In the genomic region with DNA sequence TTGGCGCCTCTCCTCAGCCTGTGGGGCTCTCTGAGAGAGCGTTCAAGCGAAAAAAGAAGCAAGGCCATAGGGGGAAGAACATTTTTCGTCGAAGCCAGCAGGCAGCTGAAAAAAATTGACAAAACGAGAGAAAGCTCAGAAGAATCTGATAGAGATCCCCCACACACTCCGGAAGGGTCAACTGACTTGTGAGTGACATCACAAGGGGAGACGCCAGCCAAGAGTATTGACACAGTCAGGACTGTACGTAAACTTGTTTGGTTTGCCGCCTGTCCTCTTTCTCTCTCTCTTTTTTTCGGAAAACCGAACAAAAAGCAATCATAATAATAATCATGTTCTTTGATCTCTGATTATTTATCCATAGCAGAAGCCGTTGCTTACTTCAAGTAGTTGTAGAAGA, we compare ENCODE assay signal across 2 worm cellular contexts.
TF ChIP-seq lines count a peak whose summit lies in the region.

No protein-coding gene starts in this region.

TF ChIP-seq in whole organism, L1 larva, 84 proteins besides CTCF, POLR2A, EP300 and RAD21 (continued from another document):
- TF ChIP-seq zag-1 (tag; optimal IDR thresholded peaks at IDR 0.05; lab: Kevin White, UChicago), result no peak
- peak in 1 of 2 experiments; percentile 50 for TF ChIP-seq lin-35 (GFP tag; optimal IDR thresholded peaks at IDR 0.05; lab: Kevin White, UChicago)
- no peak for TF ChIP-seq mab-9 (GFP tag; IDR thresholded peaks at IDR 0.05; lab: Robert Waterston, UW)
- no peak for TF ChIP-seq hpl-2 (GFP tag; optimal IDR thresholded peaks at IDR 0.05; lab: Kevin White, UChicago)
- TF ChIP-seq nhr-76 (tag; optimal IDR thresholded peaks at IDR 0.05; lab: Kevin White, UChicago), result no peak
- TF ChIP-seq sox-4 (tag; optimal IDR thresholded peaks at IDR 0.05; lab: Kevin White, UChicago), result no peak
- peak; percentile 37 for TF ChIP-seq blmp-1 (tag; optimal IDR thresholded peaks at IDR 0.05; lab: Kevin White, UChicago)
- TF ChIP-seq aha-1 (tag; optimal IDR thresholded peaks at IDR 0.05; lab: Kevin White, UChicago), result no peak
- TF ChIP-seq lin-14 (GFP tag; optimal IDR thresholded peaks at IDR 0.05; lab: Kevin White, UChicago), result peak; percentile 50
- no peak for TF ChIP-seq zip-4 (GFP tag; optimal IDR thresholded peaks at IDR 0.05; lab: Kevin White, UChicago)
- TF ChIP-seq tlp-1 (tag; optimal IDR thresholded peaks at IDR 0.05; lab: Kevin White, UChicago), result no peak
- TF ChIP-seq ets-5 (GFP tag; IDR thresholded peaks at IDR 0.05; lab: Robert Waterston, UW), result no peak
- no peak for TF ChIP-seq irx-1 (tag; optimal IDR thresholded peaks at IDR 0.05; lab: Kevin White, UChicago)
- TF ChIP-seq lsy-2 (tag; optimal IDR thresholded peaks at IDR 0.05; lab: Kevin White, UChicago), result peak in 1 of 2 experiments; percentile 27
- TF ChIP-seq nhr-20 (tag; optimal IDR thresholded peaks at IDR 0.05; lab: Kevin White, UChicago), result peak; percentile 27
- no peak for TF ChIP-seq C04F5.9 (tag; optimal IDR thresholded peaks at IDR 0.05; lab: Kevin White, UChicago)
- TF ChIP-seq lin-15B (tag; optimal IDR thresholded peaks at IDR 0.05; lab: Kevin White, UChicago), result no peak
- peak; percentile 24 for TF ChIP-seq nhr-71 (tag; optimal IDR thresholded peaks at IDR 0.05; lab: Kevin White, UChicago)
- TF ChIP-seq jun-1 (tag; optimal IDR thresholded peaks at IDR 0.05; lab: Kevin White, UChicago), result no peak
- TF ChIP-seq nhr-12 (tag; optimal IDR thresholded peaks at IDR 0.05; lab: Kevin White, UChicago), result no peak
- no peak for TF ChIP-seq fkh-8 (tag; optimal IDR thresholded peaks at IDR 0.05; lab: Kevin White, UChicago)
- TF ChIP-seq fos-1 (tag; optimal IDR thresholded peaks at IDR 0.05; lab: Kevin White, UChicago), result no peak
- no peak for TF ChIP-seq nhr-47 (tag; optimal IDR thresholded peaks at IDR 0.05; lab: Kevin White, UChicago)
- no peak for TF ChIP-seq hlh-4 (tag; optimal IDR thresholded peaks at IDR 0.05; lab: Kevin White, UChicago)
- peak in 1 of 3 experiments; percentile 5 for TF ChIP-seq dpl-1 (GFP tag; optimal IDR thresholded peaks at IDR 0.05; lab: Kevin White, UChicago)
- 0 out of 2 replicates have a peak, but pooled peaks have one; percentile 11 for TF ChIP-seq nhr-19 (GFP tag; conservative IDR thresholded peaks at IDR 0.05; lab: Robert Waterston, UW)
- TF ChIP-seq nhr-11 (tag; optimal IDR thresholded peaks at IDR 0.05; lab: Kevin White, UChicago), result no peak
- no peak for TF ChIP-seq F16B12.6 (tag; optimal IDR thresholded peaks at IDR 0.05; lab: Kevin White, UChicago)
- no peak for TF ChIP-seq dsc-1 (tag; optimal IDR thresholded peaks at IDR 0.05; lab: Kevin White, UChicago)
- no peak for TF ChIP-seq fkh-10 (GFP tag; optimal IDR thresholded peaks at IDR 0.05; lab: Kevin White, UChicago)

TF ChIP-seq in whole organism, L4 larva, 104 proteins besides CTCF, POLR2A, EP300 and RAD21 (continued from another document):
- no peak for TF ChIP-seq Y75B8A.6 (GFP tag; IDR thresholded peaks at IDR 0.05; lab: Robert Waterston, UW)
- no peak for TF ChIP-seq F44E2.7 (GFP tag; IDR thresholded peaks at IDR 0.05; lab: Robert Waterston, UW)
- no peak for TF ChIP-seq ztf-11 (tag; optimal IDR thresholded peaks at IDR 0.05; lab: Kevin White, UChicago)
- TF ChIP-seq hmg-1.1 (GFP tag; IDR thresholded peaks at IDR 0.05; lab: Robert Waterston, UW), result no peak
- TF ChIP-seq fkh-10 (GFP tag; optimal IDR thresholded peaks at IDR 0.05; lab: Kevin White, UChicago), result peak; percentile 37
- TF ChIP-seq nhr-77 (tag; optimal IDR thresholded peaks at IDR 0.05; lab: Kevin White, UChicago), result no peak
- TF ChIP-seq unc-39 (tag; optimal IDR thresholded peaks at IDR 0.05; lab: Kevin White, UChicago), result no peak
- TF ChIP-seq lin-39 (tag; optimal IDR thresholded peaks at IDR 0.05; lab: Kevin White, UChicago), result no peak
- TF ChIP-seq dmd-8 (GFP tag; IDR thresholded peaks at IDR 0.05; lab: Robert Waterston, UW), result no peak
- TF ChIP-seq lin-1 (GFP tag; IDR thresholded peaks at IDR 0.05; lab: Robert Waterston, UW), result no peak
- peak; percentile 58 for TF ChIP-seq aha-1 (tag; lab: Kevin White, UChicago)
- peak; percentile 36 for TF ChIP-seq dve-1 (tag; optimal IDR thresholded peaks at IDR 0.05; lab: Kevin White, UChicago; ENCODE audit: insufficient read depth)
- no peak for TF ChIP-seq arid-1 (GFP tag; conservative IDR thresholded peaks at IDR 0.05; lab: Robert Waterston, UW)
- TF ChIP-seq ctbp-1 (GFP tag; IDR thresholded peaks at IDR 0.05; lab: Robert Waterston, UW), result no peak
- no peak for TF ChIP-seq egl-27 (tag; optimal IDR thresholded peaks at IDR 0.05; lab: Kevin White, UChicago)
- TF ChIP-seq saeg-2 (GFP tag; IDR thresholded peaks at IDR 0.05; lab: Robert Waterston, UW), result no peak
- no peak for TF ChIP-seq duxl-1 (tag; optimal IDR thresholded peaks at IDR 0.05; lab: Kevin White, UChicago; ENCODE audit: poor library complexity)
- TF ChIP-seq set-16 (GFP tag; IDR thresholded peaks at IDR 0.05; lab: Robert Waterston, UW), result 0 out of 2 replicates have a peak, but pooled peaks have one; percentile 10
- peak; percentile 24 for TF ChIP-seq mxl-3 (GFP tag; optimal IDR thresholded peaks at IDR 0.05; lab: Kevin White, UChicago)
- no peak for TF ChIP-seq lir-3 (tag; optimal IDR thresholded peaks at IDR 0.05; lab: Kevin White, UChicago)
- no peak for TF ChIP-seq ZK546.5 (tag; optimal IDR thresholded peaks at IDR 0.05; lab: Kevin White, UChicago)
- TF ChIP-seq unc-62 (GFP tag; optimal IDR thresholded peaks at IDR 0.05 in 1 of 2; lab: Kevin White, UChicago), result peak in 1 of 2 experiments; percentile 52
- no peak for TF ChIP-seq unc-62 (tag; optimal IDR thresholded peaks at IDR 0.05; lab: Kevin White, UChicago)
- TF ChIP-seq mdl-1 (tag; optimal IDR thresholded peaks at IDR 0.05; lab: Kevin White, UChicago), result peak in 1 of 2 experiments; percentile 16
- no peak for TF ChIP-seq zip-11 (GFP tag; IDR thresholded peaks at IDR 0.05; lab: Robert Waterston, UW)
- no peak for TF ChIP-seq pha-4 (GFP tag; IDR thresholded peaks at IDR 0.05; lab: Robert Waterston, UW)
- peak; percentile 38 for TF ChIP-seq pha-4 (tag; optimal IDR thresholded peaks at IDR 0.05; lab: Kevin White, UChicago)
- TF ChIP-seq hlh-11 (tag; optimal IDR thresholded peaks at IDR 0.05; lab: Kevin White, UChicago), result peak; percentile 66
- peak; percentile 3 for TF ChIP-seq ces-1 (GFP tag; optimal IDR thresholded peaks at IDR 0.05; lab: Kevin White, UChicago)
- no peak for TF ChIP-seq lin-13 (GFP tag; optimal IDR thresholded peaks at IDR 0.05; lab: Kevin White, UChicago)
- TF ChIP-seq lin-38 (GFP tag; IDR thresholded peaks at IDR 0.05; lab: Robert Waterston, UW), result no peak
- TF ChIP-seq lin-29 (GFP tag; IDR thresholded peaks at IDR 0.05; lab: Robert Waterston, UW), result no peak
- TF ChIP-seq F37D6.2 (tag; optimal IDR thresholded peaks at IDR 0.05; lab: Kevin White, UChicago), result no peak
- TF ChIP-seq madf-9 (GFP tag; conservative IDR thresholded peaks at IDR 0.05; lab: Robert Waterston, UW), result no peak
- no peak for TF ChIP-seq nhr-76 (tag; optimal IDR thresholded peaks at IDR 0.05; lab: Kevin White, UChicago)
- TF ChIP-seq dmd-6 (GFP tag; IDR thresholded peaks at IDR 0.05; lab: Robert Waterston, UW), result 0 out of 2 replicates have a peak, but pooled peaks have one; percentile 13
- TF ChIP-seq cey-2 (tag; optimal IDR thresholded peaks at IDR 0.05; lab: Kevin White, UChicago; ENCODE audit: borderline replicate concordance, insufficient read depth), result no peak
- TF ChIP-seq snpc-1.2 (GFP tag; IDR thresholded peaks at IDR 0.05; lab: Robert Waterston, UW), result no peak
- no peak for TF ChIP-seq zag-1 (tag; optimal IDR thresholded peaks at IDR 0.05; lab: Kevin White, UChicago)
- TF ChIP-seq nhr-111 (GFP tag; optimal IDR thresholded peaks at IDR 0.05; lab: Kevin White, UChicago), result no peak
- TF ChIP-seq Y5F2A.4 (GFP tag; optimal IDR thresholded peaks at IDR 0.05; lab: Kevin White, UChicago), result no peak
- TF ChIP-seq daf-16 (GFP tag; optimal IDR thresholded peaks at IDR 0.05; lab: Kevin White, UChicago), result no peak
- TF ChIP-seq daf-16 (tag; optimal IDR thresholded peaks at IDR 0.05; lab: Kevin White, UChicago), result peak; percentile 65
- TF ChIP-seq unc-130 (GFP tag; optimal IDR thresholded peaks at IDR 0.05; lab: Kevin White, UChicago), result no peak
- TF ChIP-seq hlh-30 (tag; optimal IDR thresholded peaks at IDR 0.05; lab: Kevin White, UChicago; ENCODE audit: insufficient read depth), result peak; percentile 84
- no peak for TF ChIP-seq Y48G9A.11 (GFP tag; IDR thresholded peaks at IDR 0.05; lab: Robert Waterston, UW)
- TF ChIP-seq nhr-42 (GFP tag; IDR thresholded peaks at IDR 0.05; lab: Robert Waterston, UW), result no peak
- no peak for TF ChIP-seq nhr-10 (tag; optimal IDR thresholded peaks at IDR 0.05; lab: Kevin White, UChicago)
- no peak for TF ChIP-seq spr-1 (tag; optimal IDR thresholded peaks at IDR 0.05; lab: Kevin White, UChicago)
- TF ChIP-seq F26F4.8 (GFP tag; conservative IDR thresholded peaks at IDR 0.05; lab: Robert Waterston, UW), result no peak
- TF ChIP-seq dpl-1 (GFP tag; optimal IDR thresholded peaks at IDR 0.05; lab: Kevin White, UChicago), result no peak
- no peak for TF ChIP-seq tra-1 (GFP tag; IDR thresholded peaks at IDR 0.05; lab: Robert Waterston, UW)
- TF ChIP-seq nhr-28 (tag; optimal IDR thresholded peaks at IDR 0.05; lab: Kevin White, UChicago), result peak; percentile 25
- TF ChIP-seq fos-1 (tag; optimal IDR thresholded peaks at IDR 0.05; lab: Kevin White, UChicago), result no peak
- TF ChIP-seq egl-43 (GFP tag; IDR thresholded peaks at IDR 0.05; lab: Robert Waterston, UW), result no peak
- no peak for TF ChIP-seq daf-19 (GFP tag; conservative IDR thresholded peaks at IDR 0.05; lab: Robert Waterston, UW)
- TF ChIP-seq snpc-4 (tag; optimal IDR thresholded peaks at IDR 0.05; lab: Kevin White, UChicago), result no peak
